Comparison of ENCODE assay signal across 1 fruit fly cellular context in the genomic region with DNA sequence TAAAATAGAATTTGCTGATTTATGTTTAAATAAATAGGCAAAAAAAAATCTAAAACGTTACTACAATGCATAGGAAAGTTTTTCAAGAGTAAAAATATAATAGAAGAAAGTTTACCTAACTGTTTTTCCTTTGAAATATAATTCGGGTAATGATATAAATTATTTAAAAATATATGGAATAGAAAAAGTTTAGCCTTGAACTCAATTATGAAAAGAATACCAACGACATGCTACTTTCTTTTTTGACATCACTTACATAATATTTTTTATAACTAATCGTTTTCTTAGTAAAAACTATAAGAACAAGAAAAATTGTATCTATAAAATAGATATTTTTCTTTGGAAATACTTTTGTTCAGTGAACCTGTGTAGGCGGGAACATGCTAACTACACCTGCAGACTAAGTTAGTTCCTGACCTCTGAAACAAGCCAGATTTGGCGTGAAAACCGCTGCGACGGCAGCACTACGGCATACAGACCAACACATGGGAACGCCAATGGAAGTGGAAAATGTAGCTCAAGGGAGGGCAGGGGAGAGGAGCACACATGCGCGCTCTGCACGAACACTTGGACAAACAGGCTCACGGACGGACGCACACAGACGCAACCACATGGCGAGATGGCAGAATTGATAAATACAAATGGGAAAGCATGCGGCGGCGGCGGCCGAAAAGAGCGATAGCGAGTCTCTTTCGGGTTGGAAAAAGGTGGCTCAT.
TF ChIP-seq lines count a peak whose summit lies in the region.

No protein-coding gene starts in this region.

TF ChIP-seq in whole organism, embryonic, 481 proteins besides CTCF, POLR2A, EP300 and RAD21 (continued from another document):
- TF ChIP-seq Dek (tag; optimal IDR thresholded peaks at IDR 0.05; lab: Kevin White, UChicago): peak; percentile 36
- no peak for TF ChIP-seq dati (GFP tag; IDR thresholded peaks at IDR 0.05; lab: Robert Waterston, UW)
- TF ChIP-seq ab (GFP tag; optimal IDR thresholded peaks at IDR 0.05; lab: Kevin White, UChicago): no peak
- no peak for TF ChIP-seq Optix (GFP tag; IDR thresholded peaks at IDR 0.05; lab: Robert Waterston, UW)
- no peak for TF ChIP-seq ERR (GFP tag; optimal IDR thresholded peaks at IDR 0.05; lab: Kevin White, UChicago)
- no peak for TF ChIP-seq tap (tag; optimal IDR thresholded peaks at IDR 0.05; lab: Kevin White, UChicago)
- peak; percentile 42; the same call in 1 of the 3 replicates for TF ChIP-seq Opbp (GFP tag; IDR thresholded peaks at IDR 0.05; lab: Robert Waterston, UW; ENCODE audit: partially characterized antibody)
- no peak for TF ChIP-seq CG17186 (GFP tag; optimal IDR thresholded peaks at IDR 0.05; lab: Kevin White, UChicago)
- TF ChIP-seq D (optimal IDR thresholded peaks at IDR 0.05; lab: Kevin White, UChicago): no peak
- peak; percentile 9 for TF ChIP-seq D (GFP tag; optimal IDR thresholded peaks at IDR 0.05; lab: Kevin White, UChicago)
- TF ChIP-seq CG6689 (GFP tag; IDR thresholded peaks at IDR 0.05; lab: Robert Waterston, UW): peak; percentile 32; the same call in 1 of the 2 replicates
- TF ChIP-seq CG15269 (tag; optimal IDR thresholded peaks at IDR 0.05; lab: Kevin White, UChicago): peak; percentile 53
- no peak for TF ChIP-seq stc (GFP tag; IDR thresholded peaks at IDR 0.05; lab: Robert Waterston, UW)
- no peak for TF ChIP-seq CG33213 (GFP tag; optimal IDR thresholded peaks at IDR 0.05; lab: Kevin White, UChicago)
- TF ChIP-seq Stat92E (GFP tag; optimal IDR thresholded peaks at IDR 0.05; lab: Kevin White, UChicago): no peak
- TF ChIP-seq Mrtf (GFP tag; IDR thresholded peaks at IDR 0.05; lab: Robert Waterston, UW): no peak
- TF ChIP-seq CG8924 (tag; optimal IDR thresholded peaks at IDR 0.05; lab: Kevin White, UChicago): no peak
- peak; percentile 99 for TF ChIP-seq crol (GFP tag; IDR thresholded peaks at IDR 0.05; lab: Robert Waterston, UW)
- TF ChIP-seq peb (GFP tag; IDR thresholded peaks at IDR 0.05; lab: Robert Waterston, UW): peak; percentile 17; the same call in 1 of the 2 replicates
- TF ChIP-seq z (GFP tag; IDR thresholded peaks at IDR 0.05; lab: Robert Waterston, UW): 0 out of 3 replicates have a peak, but pooled peaks have one; percentile 5
- TF ChIP-seq Trl (optimal IDR thresholded peaks at IDR 0.05; lab: Kevin White, UChicago): peak; percentile 41 to 47
- no peak for TF ChIP-seq Trl (GFP tag; optimal IDR thresholded peaks at IDR 0.05; lab: Kevin White, UChicago)
